Worm (Caenorhabditis elegans) whole organism, late embryonic: ENCODE data around the gene ints-13.

ENCODE experiments used
- K02D7.2 ChIP-seq: sonication (generic microtip); optimal IDR thresholded peaks from 2 replicates; lab custom pipeline; 2017; ENCODE audit warnings: mild to moderate bottlenecking, missing genetic modification characterization, missing compliant biosample characterization
- Y22D7AL.16 ChIP-seq: sonication (generic microtip); optimal IDR thresholded peaks from 2 replicates; lab custom pipeline; 2016; ENCODE audit warnings: missing genetic modification characterization, missing compliant biosample characterization
- ceh-14 ChIP-seq: sonication (generic microtip); optimal IDR thresholded peaks from 2 replicates; lab custom pipeline; 2016; ENCODE audit warnings: missing genotype, missing genetic modification characterization, missing compliant biosample characterization
- ceh-18 ChIP-seq: sonication (generic microtip); optimal IDR thresholded peaks from 2 replicates; lab custom pipeline; 2016; ENCODE audit warnings: missing genetic modification characterization, missing compliant biosample characterization
- ceh-19 ChIP-seq: fragments of 200-800 bp; sonication (Bioruptor generic); optimal IDR thresholded peaks from 2 replicates; lab custom pipeline; 2018; ENCODE audit warnings: mild to moderate bottlenecking, missing genetic modification characterization, missing compliant biosample characterization
- ceh-22 ChIP-seq: sonication (generic microtip); optimal IDR thresholded peaks from 2 replicates; lab custom pipeline; 2017; ENCODE audit warnings: missing biosample characterization, missing genetic modification characterization
- ceh-24 ChIP-seq: sonication (generic microtip); optimal IDR thresholded peaks from 2 replicates; lab custom pipeline; 2016; ENCODE audit warnings: mild to moderate bottlenecking, missing genetic modification characterization, missing compliant biosample characterization
- ceh-30 ChIP-seq: fragments of 150-350 bp; optimal IDR thresholded peaks from 2 replicates; lab custom pipeline; 2014; ENCODE audit warnings: missing biosample characterization, missing genetic modification characterization
- ceh-31 ChIP-seq: sonication (generic microtip); optimal IDR thresholded peaks from 2 replicates; lab custom pipeline; 2016; ENCODE audit warnings: missing genetic modification characterization, missing compliant biosample characterization
- che-1 ChIP-seq: sonication (generic microtip); optimal IDR thresholded peaks from 2 replicates; lab custom pipeline; 2016; ENCODE audit warnings: mild to moderate bottlenecking, missing genetic modification characterization, missing compliant biosample characterization
- dve-1 ChIP-seq: sonication (generic microtip); optimal IDR thresholded peaks from 2 replicates; lab custom pipeline; 2017; ENCODE audit warnings: antibody characterized with exemption, mild to moderate bottlenecking, missing genetic modification characterization, missing compliant biosample characterization
- elt-2 ChIP-seq: sonication (generic microtip); optimal IDR thresholded peaks from 2 replicates; lab custom pipeline; 2016; ENCODE audit warnings: missing genetic modification reagents, missing genetic modification characterization, missing compliant biosample characterization
- elt-4 ChIP-seq: sonication (generic microtip); optimal IDR thresholded peaks from 2 replicates; lab custom pipeline; 2016; ENCODE audit warnings: missing genetic modification characterization, missing compliant biosample characterization
- fkh-10 ChIP-seq: fragments of 150-350 bp; optimal IDR thresholded peaks from 2 replicates; lab custom pipeline; 2014; ENCODE audit warnings: missing biosample characterization, missing genetic modification reagents, missing genetic modification characterization
- hlh-15 ChIP-seq: sonication (generic microtip); optimal IDR thresholded peaks from 2 replicates; lab custom pipeline; 2016; ENCODE audit warnings: missing genetic modification characterization, missing compliant biosample characterization
- hlh-30 ChIP-seq: sonication (generic microtip); optimal IDR thresholded peaks from 2 replicates; lab custom pipeline; 2017; ENCODE audit warnings: antibody characterized with exemption, missing genetic modification characterization, missing compliant biosample characterization; ENCODE audit not compliant: insufficient read depth
- hlh-6 ChIP-seq: sonication (generic microtip); optimal IDR thresholded peaks from 2 replicates; lab custom pipeline; 2016; ENCODE audit warnings: missing genotype, missing genetic modification characterization, missing compliant biosample characterization
- lin-11 ChIP-seq: fragments of 200-800 bp; sonication (Bioruptor generic); optimal IDR thresholded peaks from 2 replicates; lab custom pipeline; 2018; ENCODE audit warnings: mild to moderate bottlenecking, missing genetic modification characterization, missing compliant biosample characterization
- nfya-1 ChIP-seq: sonication (generic microtip); optimal IDR thresholded peaks from 2 replicates; lab custom pipeline; 2017; ENCODE audit warnings: missing genetic modification characterization, mild to moderate bottlenecking, missing compliant biosample characterization, antibody characterized with exemption, moderate library complexity
- nhr-11 ChIP-seq: fragments of 150-350 bp; optimal IDR thresholded peaks from 2 replicates; lab custom pipeline; 2014; ENCODE audit warnings: missing biosample characterization, missing genetic modification characterization
- odd-2 ChIP-seq: sonication (generic microtip); optimal IDR thresholded peaks from 2 replicates; lab custom pipeline; 2017; ENCODE audit warnings: antibody characterized with exemption, mild to moderate bottlenecking, missing genetic modification characterization, missing compliant biosample characterization
- pag-3 ChIP-seq: sonication (generic microtip); optimal IDR thresholded peaks from 2 replicates; lab custom pipeline; 2016; ENCODE audit warnings: missing compliant biosample characterization, missing genetic modification characterization, borderline replicate concordance
- pax-1 ChIP-seq: fragments of 150-350 bp; optimal IDR thresholded peaks from 2 replicates; lab custom pipeline; 2014; ENCODE audit warnings: missing biosample characterization, missing genetic modification characterization
- pha-4 ChIP-seq: fragments of 150-350 bp; optimal IDR thresholded peaks from 2 replicates; lab custom pipeline; 2018; ENCODE audit warnings: missing biosample characterization, missing genetic modification reagents, missing genetic modification characterization
- ref-2 ChIP-seq: sonication (generic microtip); optimal IDR thresholded peaks from 2 replicates; lab custom pipeline; 2016; ENCODE audit warnings: missing genetic modification characterization, missing compliant biosample characterization
- rnt-1 ChIP-seq: sonication (generic microtip); optimal IDR thresholded peaks from 2 replicates; lab custom pipeline; 2016; ENCODE audit warnings: missing genetic modification characterization, missing compliant biosample characterization
- sox-2 ChIP-seq: fragments of 200-800 bp; sonication (Bioruptor generic); IDR thresholded peaks from 2 replicates; pipeline ENCODE4 v1.3.6; 2022; ENCODE audit warnings: missing genetic modification reagents, missing genetic modification characterization, missing compliant biosample characterization
- sox-4 ChIP-seq: sonication (generic microtip); optimal IDR thresholded peaks from 2 replicates; lab custom pipeline; 2017; ENCODE audit warnings: mild to moderate bottlenecking, missing genetic modification characterization, inconsistent platforms, missing compliant biosample characterization
- tbx-7 ChIP-seq: sonication (generic microtip); optimal IDR thresholded peaks from 2 replicates; lab custom pipeline; 2016; ENCODE audit warnings: missing genotype, missing genetic modification characterization, missing compliant biosample characterization
- unc-55 ChIP-seq: sonication (generic microtip); optimal IDR thresholded peaks from 2 replicates; lab custom pipeline; 2017; ENCODE audit warnings: missing biosample characterization, missing genetic modification reagents, missing genetic modification characterization
- zip-5 ChIP-seq: sonication (generic microtip); optimal IDR thresholded peaks from 2 replicates; lab custom pipeline; 2016; ENCODE audit warnings: missing genetic modification characterization, missing compliant biosample characterization
- ztf-16 ChIP-seq: sonication (generic microtip); optimal IDR thresholded peaks from 2 replicates; lab custom pipeline; 2017; ENCODE audit warnings: missing genetic modification characterization, missing compliant biosample characterization

The ints-13 gene

ce11 chrIV:274185-274584 is 36.9 kb upstream of the ints-13 start, which contains the start of gene sma-10:
sma-10 (plus strand) TSS chrIV:274420.
- peak; percentile 13 for TF ChIP-seq dve-1
- peak; percentile 63 for TF ChIP-seq elt-2 (tag; lab: Kevin White, UChicago)
- TF ChIP-seq ceh-19 (GFP tag; lab: Kevin White, UChicago) = no peak
- no peak for TF ChIP-seq ceh-18 (tag; lab: Kevin White, UChicago)
- TF ChIP-seq hlh-6 (tag; lab: Kevin White, UChicago) = no peak
- TF ChIP-seq fkh-10 = no peak
- no peak for TF ChIP-seq ceh-24 (tag; lab: Kevin White, UChicago)

ce11 chrIV:273299-273698 is 36.0 kb upstream of the ints-13 start, which contains the start of gene srh-282:
srh-282 (minus strand) TSS chrIV:273399.
- no peak for TF ChIP-seq Y22D7AL.16
- no peak for TF ChIP-seq ceh-30 (tag; lab: Kevin White, UChicago)
- TF ChIP-seq hlh-15 (tag; lab: Kevin White, UChicago) = no peak
- TF ChIP-seq dve-1 = no peak
- TF ChIP-seq odd-2 = no peak
- TF ChIP-seq ztf-16 = no peak
- TF ChIP-seq pha-4 (tag; lab: Kevin White, UChicago) = no peak
- TF ChIP-seq che-1 (tag; lab: Kevin White, UChicago) = no peak
- TF ChIP-seq, all 69 proteins: peak for 0

DNA sequence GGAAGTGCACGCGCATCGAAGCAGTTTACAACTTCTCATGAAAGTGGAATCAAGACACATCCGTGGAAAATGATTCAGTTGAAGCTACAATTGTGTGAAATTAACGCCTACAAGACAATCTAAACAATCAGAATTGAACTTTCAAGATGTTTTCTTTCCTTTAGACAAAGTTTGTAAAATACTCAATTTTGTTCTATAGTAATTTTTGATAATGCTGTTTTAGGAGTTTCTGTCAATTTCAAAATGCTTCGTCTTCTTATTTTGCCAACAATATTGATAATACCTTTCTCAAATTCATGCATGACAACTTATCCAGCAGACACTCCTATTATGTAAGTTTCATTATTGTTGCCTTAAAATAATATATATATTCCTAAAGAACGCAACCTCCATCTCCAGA is 31.9 kb upstream of the ints-13 start, which contains the start of gene T21D12.11:
Gene T21D12.11, plus strand, starts transcription at position 301 of the 400 bp plus-strand sequence.
- TF ChIP-seq lin-11 (no peak), K02D7.2 (tag; lab: Kevin White, UChicago) (no peak), ceh-22 (tag; lab: Kevin White, UChicago) (no peak), pag-3 (tag; lab: Kevin White, UChicago) (no peak), rnt-1 (tag; lab: Kevin White, UChicago) (no peak), zip-5 (no peak), elt-4 (tag; lab: Kevin White, UChicago) (no peak), ceh-30 (tag; lab: Kevin White, UChicago) (no peak), nfya-1 (tag; lab: Kevin White, UChicago) (no peak)

DNA sequence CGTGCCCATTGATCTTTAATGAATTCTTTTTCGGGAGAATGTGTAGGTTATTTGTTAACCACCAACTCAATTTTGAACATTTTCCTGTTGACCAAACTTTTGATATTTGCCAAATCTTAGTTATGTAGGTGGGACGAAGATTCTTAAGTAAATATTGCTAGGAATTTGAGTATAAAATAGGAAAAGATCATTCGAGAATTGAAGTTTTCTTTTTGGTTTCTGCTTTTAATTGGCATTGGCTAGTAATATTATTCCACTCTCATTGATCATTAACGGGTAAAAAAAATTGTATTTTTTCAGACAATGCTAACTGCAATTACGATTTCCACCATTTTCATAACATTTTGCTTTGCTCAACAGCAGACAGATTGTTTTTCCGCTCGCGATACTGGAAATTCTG is 28.9 kb upstream of the ints-13 start, which contains the start of gene T21D12.12:
Gene T21D12.12, plus strand, starts transcription at position 301 of the 400 bp plus-strand sequence.
- TF ChIP-seq zip-5 = no peak
- no peak for TF ChIP-seq ref-2 (tag; lab: Kevin White, UChicago)
- no peak for TF ChIP-seq ceh-14 (tag; lab: Kevin White, UChicago)
- no peak for TF ChIP-seq hlh-30 (tag; lab: Kevin White, UChicago)
- no peak for TF ChIP-seq ztf-16
- no peak for TF ChIP-seq sox-4
- no peak for TF ChIP-seq tbx-7
- TF ChIP-seq nhr-11 (tag; lab: Kevin White, UChicago) = no peak
- TF ChIP-seq pax-1 (tag; lab: Kevin White, UChicago) = no peak
- TF ChIP-seq, all 69 proteins: peak for 0

DNA sequence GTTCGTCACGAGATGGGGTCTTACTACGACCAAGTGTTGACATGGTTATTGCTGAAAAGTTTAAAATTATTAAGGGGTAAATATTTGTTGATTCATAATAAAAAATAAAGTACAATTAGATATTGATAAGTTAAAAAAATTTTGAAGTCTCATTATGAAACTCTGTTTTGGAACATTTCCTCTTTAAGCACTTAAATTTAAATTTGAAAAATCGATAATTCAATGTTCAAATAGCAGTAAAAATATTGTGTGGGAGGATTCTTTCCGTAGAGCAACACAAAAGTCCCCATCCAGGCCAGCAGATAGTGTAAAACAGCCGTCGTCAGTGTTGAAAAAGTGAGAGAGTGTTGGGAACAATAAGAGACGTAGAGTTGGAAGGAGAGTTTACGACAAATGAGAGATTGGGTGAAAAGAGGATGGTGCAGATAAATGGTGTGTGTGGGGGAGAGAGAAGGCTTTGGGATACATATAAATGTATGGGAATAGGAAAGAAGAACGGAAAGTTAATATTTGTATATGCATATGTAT is 27.0 kb upstream of the ints-13 start, which contains the start of gene pat-6:
Gene pat-6, minus strand, starts transcription at position 51 of the 528 bp plus-strand sequence.
- TF ChIP-seq nfya-1 (tag; lab: Kevin White, UChicago) = peak; percentile 57
- TF ChIP-seq sox-2 (GFP tag; lab: Robert Waterston, UW) = no peak
- TF ChIP-seq nhr-11 (tag; lab: Kevin White, UChicago) = no peak
- TF ChIP-seq unc-55 (GFP tag; lab: Kevin White, UChicago) = peak; percentile 42
- TF ChIP-seq pax-1 (tag; lab: Kevin White, UChicago) = peak; percentile 1
- TF ChIP-seq ceh-18 (tag; lab: Kevin White, UChicago) = peak; percentile 26
- no peak for TF ChIP-seq hlh-6 (tag; lab: Kevin White, UChicago)
- peak; percentile 36 for TF ChIP-seq ceh-31 (tag; lab: Kevin White, UChicago)
